Fruit fly (Drosophila melanogaster) whole organism, pupa: Measurements from ENCODE around the gene CG10286.

Experiments
- CG10348 ChIP-seq: fragments of 200-800 bp; sonication (Bioruptor generic); IDR thresholded peaks from 2 replicates; pipeline ENCODE4 v1.3.6; 2022; ENCODE audit warnings: missing biosample characterization, missing genetic modification characterization
- CG12605 ChIP-seq: fragments of 200-800 bp; sonication (Bioruptor generic); IDR thresholded peaks from 2 replicates; pipeline ENCODE4 v1.3.6; 2022; ENCODE audit warnings: missing biosample characterization, missing genetic modification characterization
- CG13204 ChIP-seq: fragments of 200-800 bp; sonication (Bioruptor generic); optimal IDR thresholded peaks from 2 replicates; lab custom pipeline; 2018; ENCODE audit warnings: missing biosample characterization, mild to moderate bottlenecking, missing genetic modification characterization, moderate library complexity
- CG14655 ChIP-seq: fragments of 200-800 bp; sonication (Bioruptor generic); optimal IDR thresholded peaks from 3 replicates; lab custom pipeline; 2017; ENCODE audit warnings: mild to moderate bottlenecking, missing biosample characterization, missing genetic modification reagents, missing genetic modification characterization
- CG15710 ChIP-seq: fragments of 200-800 bp; sonication (Bioruptor generic); optimal IDR thresholded peaks from 2 replicates; lab custom pipeline; 2018; ENCODE audit warnings: missing biosample characterization, mild to moderate bottlenecking, missing genetic modification characterization, moderate library complexity
- CG17806 ChIP-seq: fragments of 200-800 bp; sonication (Bioruptor generic); optimal IDR thresholded peaks from 2 replicates; lab custom pipeline; 2018; ENCODE audit warnings: missing biosample characterization, mild to moderate bottlenecking, missing genetic modification characterization, moderate library complexity
- CG32121 ChIP-seq: fragments of 200-800 bp; sonication (Bioruptor generic); IDR thresholded peaks from 2 replicates; pipeline ENCODE4 v1.3.6; 2022; ENCODE audit warnings: missing biosample characterization, missing genetic modification characterization
- CG34367 ChIP-seq: fragments of 200-800 bp; sonication (Bioruptor generic); optimal IDR thresholded peaks from 2 replicates; lab custom pipeline; 2018; ENCODE audit warnings: missing biosample characterization, mild to moderate bottlenecking, missing genetic modification characterization
- CG4496 ChIP-seq: fragments of 200-800 bp; sonication (Bioruptor generic); IDR thresholded peaks from 3 replicates; pipeline ENCODE4 v1.3.6; 2022; ENCODE audit warnings: missing biosample characterization, missing genetic modification characterization
- CG8159 ChIP-seq: fragments of 200-800 bp; sonication (Bioruptor generic); optimal IDR thresholded peaks from 3 replicates; lab custom pipeline; 2018; ENCODE audit warnings: missing biosample characterization, mild to moderate bottlenecking, missing genetic modification characterization, moderate library complexity
- CG8301 ChIP-seq: fragments of 200-800 bp; sonication (Bioruptor generic); optimal IDR thresholded peaks from 2 replicates; lab custom pipeline; 2018; ENCODE audit warnings: missing biosample characterization, mild to moderate bottlenecking, missing genetic modification characterization
- CG9948 ChIP-seq: fragments of 200-800 bp; sonication (Bioruptor generic); optimal IDR thresholded peaks from 2 replicates; lab custom pipeline; 2018; ENCODE audit warnings: missing biosample characterization, mild to moderate bottlenecking, missing genetic modification characterization, moderate library complexity
- D1 ChIP-seq: fragments of 200-800 bp; sonication (Bioruptor generic); optimal IDR thresholded peaks from 2 replicates; lab custom pipeline; 2018; ENCODE audit warnings: missing biosample characterization, mild to moderate bottlenecking, missing genetic modification characterization, moderate library complexity
- EcR ChIP-seq: fragments of 200-800 bp; sonication (Bioruptor generic); optimal IDR thresholded peaks from 3 replicates; lab custom pipeline; 2019; ENCODE audit warnings: missing biosample characterization, missing genetic modification characterization, mild to moderate bottlenecking, moderate library complexity, missing genetic modification reagents
- Ets98B ChIP-seq: fragments of 200-800 bp; sonication (Bioruptor generic); IDR thresholded peaks from 2 replicates; pipeline ENCODE4 v1.3.6; 2022; ENCODE audit warnings: missing biosample characterization, missing genetic modification characterization
- Pif1A ChIP-seq: fragments of 200-800 bp; sonication (Bioruptor generic); optimal IDR thresholded peaks from 3 replicates; lab custom pipeline; 2016; ENCODE audit warnings: missing biosample characterization, missing genetic modification characterization
- Pif1B ChIP-seq: fragments of 200-800 bp; sonication (Bioruptor generic); optimal IDR thresholded peaks from 3 replicates; lab custom pipeline; 2016; ENCODE audit warnings: missing biosample characterization, missing genetic modification characterization
- Snoo ChIP-seq: fragments of 200-800 bp; sonication (Bioruptor generic); optimal IDR thresholded peaks from 3 replicates; lab custom pipeline; 2017; ENCODE audit warnings: missing biosample characterization, mild to moderate bottlenecking, missing genetic modification characterization, inconsistent platforms
- fd96Ca ChIP-seq: fragments of 200-800 bp; sonication (Bioruptor generic); IDR thresholded peaks from 3 replicates; pipeline ENCODE4 v1.3.6; 2022; ENCODE audit warnings: missing biosample characterization, missing genetic modification characterization
- gl ChIP-seq: fragments of 200-800 bp; sonication (Bioruptor generic); optimal IDR thresholded peaks from 2 replicates; lab custom pipeline; 2018; ENCODE audit warnings: missing biosample characterization, mild to moderate bottlenecking, missing genetic modification characterization
- rn ChIP-seq: fragments of 200-800 bp; sonication (Bioruptor generic); IDR thresholded peaks from 2 replicates; pipeline ENCODE4 v1.3.6; 2022; ENCODE audit warnings: missing biosample characterization, missing genetic modification characterization

The CG10286 gene

dm6 chr3R:6351181-6351580 is 17.6 kb upstream of the CG10286 start:
- TF ChIP-seq EcR (GFP tag; lab: Kevin White, UChicago) (peak; percentile 23), CG8301 (tag; lab: Kevin White, UChicago) (no peak), gl (no peak), CG13204 (GFP tag; lab: Kevin White, UChicago) (no peak), Ets98B (no peak; the same call in 1 of the 2 replicates), CG14655 (GFP tag; lab: Kevin White, UChicago) (no peak), CG15710 (tag; lab: Kevin White, UChicago) (no peak), CG10348 (GFP tag; lab: Robert Waterston, UW) (no peak), D1 (no peak), Pif1B (GFP tag; lab: Kevin White, UChicago) (no peak), CG32121 (GFP tag; lab: Robert Waterston, UW) (no peak), CG4496 (GFP tag; lab: Robert Waterston, UW) (peak; percentile 16; the same call in 1 of the 3 replicates), CG17806 (tag; lab: Kevin White, UChicago) (no peak), CG12605 (GFP tag; lab: Robert Waterston, UW) (no peak)
- TF ChIP-seq, all 21 proteins: peak for 2

- TF ChIP-seq rn (GFP tag; lab: Robert Waterston, UW) (no peak), CG32121 (GFP tag; lab: Robert Waterston, UW) (peak; percentile 54; the same call in 1 of the 2 replicates), CG15710 (tag; lab: Kevin White, UChicago) (peak; percentile 26), fd96Ca (GFP tag; lab: Robert Waterston, UW) (peak; percentile 46; the same call in 1 of the 3 replicates), CG34367 (peak; percentile 6), EcR (GFP tag; lab: Kevin White, UChicago) (no peak), CG4496 (GFP tag; lab: Robert Waterston, UW) (0 out of 3 replicates have a peak, but pooled peaks have one; percentile 5), CG8159 (tag; lab: Kevin White, UChicago) (peak; percentile 30), Ets98B (0 out of 2 replicates have a peak, but pooled peaks have one; percentile 22), Snoo (tag; lab: Kevin White, UChicago) (no peak), D1 (no peak), CG9948 (tag; lab: Kevin White, UChicago) (peak; percentile 30), CG13204 (GFP tag; lab: Kevin White, UChicago) (no peak), CG14655 (GFP tag; lab: Kevin White, UChicago) (peak; percentile 80), CG8301 (tag; lab: Kevin White, UChicago) (peak; percentile 75), CG10348 (GFP tag; lab: Robert Waterston, UW) (no peak), Pif1A (peak; percentile 59), CG17806 (tag; lab: Kevin White, UChicago) (peak; percentile 31), Pif1B (GFP tag; lab: Kevin White, UChicago) (peak; percentile 27), CG12605 (GFP tag; lab: Robert Waterston, UW) (no peak), gl (no peak)
These were observed 16.9 kb upstream of the CG10286 start for dm6 chr3R:6351696-6352378.

DNA sequence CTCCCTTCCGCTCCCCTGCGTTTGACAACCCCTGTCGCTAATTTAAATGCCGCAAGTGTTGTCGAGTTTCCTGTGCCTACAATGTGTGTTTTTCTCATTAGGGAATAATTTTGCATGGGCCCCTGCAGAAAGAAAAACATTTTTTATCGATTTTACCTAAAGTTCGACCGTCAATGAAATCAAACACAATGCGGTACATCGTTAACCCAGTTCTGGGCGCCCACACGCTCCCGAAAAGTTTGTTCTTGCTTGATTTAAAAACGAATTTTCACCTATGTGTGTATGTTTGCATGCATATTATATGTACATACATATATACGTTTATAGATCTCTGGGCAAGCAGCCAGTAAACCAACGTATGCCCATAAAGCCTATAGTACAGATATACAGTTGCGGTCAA is 16.3 kb upstream of the CG10286 start:
- no peak for TF ChIP-seq CG9948 (tag; lab: Kevin White, UChicago)
- TF ChIP-seq Pif1A = no peak
- no peak for TF ChIP-seq CG15710 (tag; lab: Kevin White, UChicago)
- no peak for TF ChIP-seq fd96Ca (GFP tag; lab: Robert Waterston, UW)
- no peak for TF ChIP-seq CG12605 (GFP tag; lab: Robert Waterston, UW)
- TF ChIP-seq EcR (GFP tag; lab: Kevin White, UChicago) = no peak

DNA sequence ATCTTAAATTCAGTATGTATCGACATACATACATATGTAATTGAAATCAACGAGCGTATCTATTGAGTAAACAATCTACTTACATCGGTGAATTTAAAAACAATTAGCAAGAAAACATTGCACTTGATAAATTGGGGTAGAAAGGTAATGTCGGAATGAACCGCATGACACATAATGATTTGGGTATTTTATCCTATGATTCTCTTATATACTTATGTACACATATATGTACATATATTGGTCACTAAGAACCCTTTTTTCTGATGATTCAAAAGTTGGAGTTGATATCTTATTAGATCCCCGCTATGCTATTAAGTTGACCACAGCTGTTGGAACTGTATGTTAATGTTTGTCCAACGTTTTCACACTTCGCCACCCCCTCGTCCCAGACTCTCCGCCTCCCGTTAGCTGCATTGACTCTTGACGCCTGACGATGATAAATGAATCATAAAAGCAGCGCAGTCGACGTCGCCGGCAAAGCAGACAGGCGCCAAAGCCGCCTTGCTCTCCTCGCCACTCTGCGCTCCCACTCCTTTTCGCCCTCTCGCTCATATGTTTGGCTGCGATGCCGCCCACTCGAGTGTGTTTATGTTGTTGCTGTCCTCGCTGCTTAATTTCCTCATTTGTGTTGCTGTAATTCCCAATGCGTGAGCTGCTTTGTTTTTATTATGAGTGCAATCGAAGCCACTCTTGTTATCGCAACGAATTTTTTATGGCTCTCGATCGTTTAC is 15.7 kb upstream of the CG10286 start:
- TF ChIP-seq gl (no peak), D1 (no peak), Pif1B (GFP tag; lab: Kevin White, UChicago) (no peak), CG8159 (tag; lab: Kevin White, UChicago) (peak; percentile 50), CG12605 (GFP tag; lab: Robert Waterston, UW) (no peak), Pif1A (no peak), CG15710 (tag; lab: Kevin White, UChicago) (peak; percentile 43), CG8301 (tag; lab: Kevin White, UChicago) (peak; percentile 69), Snoo (tag; lab: Kevin White, UChicago) (no peak), EcR (GFP tag; lab: Kevin White, UChicago) (peak; percentile 24), CG17806 (tag; lab: Kevin White, UChicago) (peak; percentile 31), fd96Ca (GFP tag; lab: Robert Waterston, UW) (no peak), CG14655 (GFP tag; lab: Kevin White, UChicago) (peak; percentile 77), CG32121 (GFP tag; lab: Robert Waterston, UW) (peak; percentile 37; the same call in 1 of the 2 replicates), CG9948 (tag; lab: Kevin White, UChicago) (peak; percentile 54), CG10348 (GFP tag; lab: Robert Waterston, UW) (0 out of 2 replicates have a peak, but pooled peaks have one; percentile 19), rn (GFP tag; lab: Robert Waterston, UW) (no peak), CG34367 (peak; percentile 36), Ets98B (no peak; the same call in 1 of the 2 replicates), CG13204 (GFP tag; lab: Kevin White, UChicago) (peak; percentile 28), CG4496 (GFP tag; lab: Robert Waterston, UW) (peak; percentile 60; the same call in 2 of the 3 replicates)
